Worm (Caenorhabditis elegans) whole organism, young adult: ENCODE measurements around the gene pptr-1.

Experiments
- D2030.7 ChIP-seq: fragments of 200-800 bp; sonication (Bioruptor generic); IDR thresholded peaks from 2 replicates; pipeline ENCODE4 v1.3.6; 2022; ENCODE audit warnings: missing genetic modification reagents, missing genetic modification characterization, missing compliant biosample characterization
- F10E7.11 ChIP-seq: sonication (generic microtip); optimal IDR thresholded peaks from 2 replicates; lab custom pipeline; 2017; ENCODE audit warnings: mild to moderate bottlenecking, missing genetic modification characterization, moderate library complexity, missing compliant biosample characterization
- F23B12.7 ChIP-seq: sonication (generic microtip); optimal IDR thresholded peaks from 2 replicates; lab custom pipeline; 2017; ENCODE audit warnings: missing genetic modification characterization, mild to moderate bottlenecking, missing compliant biosample characterization, antibody characterized with exemption, moderate library complexity; ENCODE audit not compliant: insufficient read depth
- F49E8.2 ChIP-seq: sonication (generic microtip); optimal IDR thresholded peaks from 3 replicates; lab custom pipeline; 2017; ENCODE audit warnings: missing genetic modification characterization, mild to moderate bottlenecking, missing compliant biosample characterization, antibody characterized with exemption, moderate library complexity; ENCODE audit not compliant: insufficient read depth
- F57A8.1 ChIP-seq: fragments of 200-800 bp; sonication (Bioruptor generic); optimal IDR thresholded peaks from 2 replicates; lab custom pipeline; 2018; ENCODE audit warnings: mild to moderate bottlenecking, missing genetic modification characterization, moderate library complexity, missing compliant biosample characterization
- K12H6.12 ChIP-seq: fragments of 200-800 bp; sonication (Bioruptor generic); optimal IDR thresholded peaks from 2 replicates; lab custom pipeline; 2018; ENCODE audit warnings: mild to moderate bottlenecking, missing genetic modification characterization, missing compliant biosample characterization
- Y79H2A.3 ChIP-seq: fragments of 200-800 bp; sonication (Bioruptor generic); conservative IDR thresholded peaks from 2 replicates; pipeline ENCODE4 v1.3.6; 2022; ENCODE audit warnings: missing genetic modification reagents, missing genetic modification characterization, missing compliant biosample characterization
- Y95B8A.8 ChIP-seq: fragments of 200-800 bp; sonication (Bioruptor generic); IDR thresholded peaks from 2 replicates; pipeline ENCODE4 v1.3.6; 2022; ENCODE audit warnings: missing genetic modification reagents, missing genetic modification characterization, missing compliant biosample characterization
- ZK185.1 ChIP-seq: sonication (generic microtip); optimal IDR thresholded peaks from 2 replicates; lab custom pipeline; 2016; ENCODE audit warnings: mild to moderate bottlenecking, missing genetic modification characterization, missing compliant biosample characterization; ENCODE audit not compliant: poor library complexity, severe bottlenecking
- aptf-2 ChIP-seq: fragments of 200-800 bp; sonication (Bioruptor generic); conservative IDR thresholded peaks from 2 replicates; pipeline ENCODE4 v1.3.6; 2022; ENCODE audit warnings: missing genetic modification reagents, missing genetic modification characterization, missing compliant biosample characterization
- athp-1 ChIP-seq: sonication (generic microtip); optimal IDR thresholded peaks from 2 replicates; lab custom pipeline; 2017; ENCODE audit warnings: mild to moderate bottlenecking, missing genetic modification characterization, missing compliant biosample characterization
- attf-3 ChIP-seq: fragments of 200-800 bp; sonication (Bioruptor generic); conservative IDR thresholded peaks from 2 replicates; pipeline ENCODE4 v1.3.6; 2022; ENCODE audit warnings: missing genetic modification reagents, missing genetic modification characterization, missing compliant biosample characterization
- attf-5 ChIP-seq: fragments of 200-800 bp; sonication (Bioruptor generic); optimal IDR thresholded peaks from 2 replicates; lab custom pipeline; 2018; ENCODE audit warnings: mild to moderate bottlenecking, missing genetic modification characterization, missing compliant biosample characterization
- attf-6 ChIP-seq: fragments of 200-800 bp; sonication (Bioruptor generic); IDR thresholded peaks from 2 replicates; pipeline ENCODE4 v1.3.6; 2022; ENCODE audit warnings: missing genetic modification reagents, missing genetic modification characterization, missing compliant biosample characterization
- ceh-40 ChIP-seq: fragments of 200-800 bp; sonication (Bioruptor generic); IDR thresholded peaks from 2 replicates; pipeline ENCODE4 v1.3.6; 2022; ENCODE audit warnings: missing genetic modification characterization, missing compliant biosample characterization
- chd-7 ChIP-seq: sonication (generic microtip); optimal IDR thresholded peaks from 2 replicates; lab custom pipeline; 2016; ENCODE audit warnings: mild to moderate bottlenecking, missing genetic modification characterization, moderate library complexity, missing compliant biosample characterization
- die-1 ChIP-seq: sonication (generic microtip); optimal IDR thresholded peaks from 2 replicates; lab custom pipeline; 2016; ENCODE audit warnings: missing genotype, mild to moderate bottlenecking, missing genetic modification characterization, missing compliant biosample characterization
- dox-1 ChIP-seq: fragments of 200-800 bp; sonication (Bioruptor generic); IDR thresholded peaks from 2 replicates; pipeline ENCODE4 v1.3.6; 2022; ENCODE audit warnings: missing genetic modification reagents, missing genetic modification characterization, missing compliant biosample characterization
- egl-44 ChIP-seq: fragments of 200-800 bp; sonication (Bioruptor generic); IDR thresholded peaks from 2 replicates; pipeline ENCODE4 v1.3.6; 2022; ENCODE audit warnings: missing genetic modification reagents, missing genetic modification characterization, missing compliant biosample characterization
- ekl-4 ChIP-seq: fragments of 200-800 bp; sonication (Bioruptor generic); IDR thresholded peaks from 2 replicates; pipeline ENCODE4 v1.3.6; 2022; ENCODE audit warnings: missing genetic modification reagents, missing genetic modification characterization, missing compliant biosample characterization
- him-1 ChIP-seq: sonication (generic microtip); optimal IDR thresholded peaks from 2 replicates; lab custom pipeline; 2016; ENCODE audit warnings: missing genotype, missing genetic modification reagents, missing genetic modification characterization, missing compliant biosample characterization
- hmg-1.2 ChIP-seq: fragments of 200-800 bp; sonication (Bioruptor generic); IDR thresholded peaks from 2 replicates; pipeline ENCODE4 v1.3.6; 2022; ENCODE audit warnings: missing genetic modification reagents, missing genetic modification characterization, missing compliant biosample characterization
- hmg-20 ChIP-seq: fragments of 200-800 bp; sonication (Bioruptor generic); IDR thresholded peaks from 2 replicates; pipeline ENCODE4 v1.3.6; 2022; ENCODE audit warnings: missing genetic modification reagents, missing genetic modification characterization, missing compliant biosample characterization
- lsy-27 ChIP-seq: sonication (generic microtip); optimal IDR thresholded peaks from 2 replicates; lab custom pipeline; 2017; ENCODE audit warnings: missing genetic modification characterization, mild to moderate bottlenecking, missing compliant biosample characterization, antibody characterized with exemption, missing genotype, borderline replicate concordance; ENCODE audit not compliant: insufficient read depth
- madf-8 ChIP-seq: fragments of 200-800 bp; sonication (Bioruptor generic); conservative IDR thresholded peaks from 2 replicates; pipeline ENCODE4 v1.3.6; 2022; ENCODE audit warnings: missing genetic modification reagents, missing genetic modification characterization, missing compliant biosample characterization
- mcd-1 ChIP-seq: fragments of 200-800 bp; sonication (Bioruptor generic); IDR thresholded peaks from 2 replicates; pipeline ENCODE4 v1.3.6; 2022; ENCODE audit warnings: missing genetic modification reagents, missing genetic modification characterization, missing compliant biosample characterization
- mel-28 ChIP-seq: sonication (generic microtip); optimal IDR thresholded peaks from 2 replicates; lab custom pipeline; 2016; ENCODE audit warnings: borderline replicate concordance, mild to moderate bottlenecking, missing genetic modification characterization, missing compliant biosample characterization
- mes-4 ChIP-seq: sonication (generic microtip); optimal IDR thresholded peaks from 2 replicates; lab custom pipeline; 2016; ENCODE audit warnings: missing genotype, missing genetic modification characterization, missing compliant biosample characterization
- nfya-1 ChIP-seq: sonication (generic microtip); optimal IDR thresholded peaks from 2 replicates; lab custom pipeline; 2017; ENCODE audit warnings: antibody characterized with exemption, missing compliant biosample characterization, missing genetic modification characterization, borderline replicate concordance; ENCODE audit not compliant: insufficient read depth
- nfya-2 ChIP-seq: fragments of 200-800 bp; sonication (Bioruptor generic); IDR thresholded peaks from 2 replicates; pipeline ENCODE4 v1.3.6; 2022; ENCODE audit warnings: missing genetic modification reagents, missing genetic modification characterization, missing compliant biosample characterization
- nfyb-1 ChIP-seq: fragments of 200-800 bp; sonication (Bioruptor generic); IDR thresholded peaks from 2 replicates; pipeline ENCODE4 v1.3.6; 2022; ENCODE audit warnings: missing genetic modification reagents, missing genetic modification characterization, missing compliant biosample characterization
- nhr-179 ChIP-seq: sonication (generic microtip); optimal IDR thresholded peaks from 2 replicates; lab custom pipeline; 2016; ENCODE audit warnings: mild to moderate bottlenecking, missing genetic modification characterization, missing compliant biosample characterization
- nhr-90 ChIP-seq: sonication (generic microtip); optimal IDR thresholded peaks from 2 replicates; lab custom pipeline; 2016; ENCODE audit warnings: missing genotype, mild to moderate bottlenecking, missing genetic modification characterization, missing compliant biosample characterization
- rec-8 ChIP-seq, 2 experiments: sonication (generic microtip); optimal IDR thresholded peaks; 2 replicates each; lab custom pipeline; 2016; ENCODE audit warnings: mild to moderate bottlenecking in 2 of 2, missing genetic modification characterization in 2 of 2, missing genetic modification reagents in 2 of 2, missing genotype in 2 of 2, missing biosample characterization in 1 of 2, missing compliant biosample characterization in 1 of 2, moderate library complexity in 1 of 2
- rpc-1 ChIP-seq, 2 experiments: fragments of 150-350 bp in 1 of 2; sonication (generic microtip) in 1 of 2; optimal IDR thresholded peaks; 2 replicates each; lab custom pipeline; 2014 to 2018; ENCODE audit warnings: missing biosample characterization in 1 of 2, missing genetic modification characterization in 1 of 2, missing genetic modification reagents in 1 of 2, missing genotype in 1 of 2
- snpc-1.1 ChIP-seq: sonication (generic microtip); optimal IDR thresholded peaks from 2 replicates; lab custom pipeline; 2017; ENCODE audit warnings: missing genetic modification characterization, mild to moderate bottlenecking, missing compliant biosample characterization, antibody characterized with exemption, moderate library complexity, missing genotype, missing genetic modification reagents; ENCODE audit not compliant: insufficient read depth
- somi-1 ChIP-seq: fragments of 200-800 bp; sonication (Bioruptor generic); optimal IDR thresholded peaks from 2 replicates; lab custom pipeline; 2018; ENCODE audit warnings: mild to moderate bottlenecking, missing genetic modification characterization, missing compliant biosample characterization
- tbp1 ChIP-seq: fragments of 200-800 bp; sonication (Bioruptor generic); optimal IDR thresholded peaks from 2 replicates; lab custom pipeline; 2018; ENCODE audit warnings: mild to moderate bottlenecking, missing genetic modification characterization, missing compliant biosample characterization
- tlf-1 ChIP-seq: fragments of 200-800 bp; sonication (Bioruptor generic); optimal IDR thresholded peaks from 2 replicates; lab custom pipeline; 2018; ENCODE audit warnings: mild to moderate bottlenecking, missing genetic modification characterization, missing compliant biosample characterization
- zim-3 ChIP-seq: sonication (generic microtip); optimal IDR thresholded peaks from 2 replicates; lab custom pipeline; 2017; ENCODE audit warnings: mild to moderate bottlenecking, missing genetic modification characterization, moderate library complexity, missing compliant biosample characterization
- ztf-6 ChIP-seq: fragments of 200-800 bp; sonication (Bioruptor generic); IDR thresholded peaks from 2 replicates; pipeline ENCODE4 v1.3.6; 2022; ENCODE audit warnings: missing genetic modification reagents, missing genetic modification characterization, missing compliant biosample characterization

The pptr-1 gene

DNA sequence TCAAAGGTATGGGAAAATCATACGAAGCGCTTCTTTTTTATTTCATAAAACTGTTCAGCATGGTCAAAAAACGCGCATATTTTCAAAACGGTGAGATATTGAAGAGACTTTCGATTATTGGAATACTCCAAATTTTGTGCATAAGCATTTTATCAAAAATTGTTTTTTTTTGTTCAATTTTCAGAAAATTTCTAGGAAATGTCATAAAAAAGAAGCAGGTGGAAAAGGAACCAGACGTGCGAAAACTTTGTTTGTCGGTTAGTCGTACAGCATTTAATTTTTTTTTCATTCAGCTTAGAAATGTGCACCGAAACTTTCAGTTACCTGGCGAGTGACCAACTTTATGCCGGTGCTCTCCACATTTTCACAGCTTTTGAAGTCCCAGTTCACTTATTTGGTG lies 23.9 kb upstream of the pptr-1 start, which contains the start of gene srh-167:
Gene srh-167, plus strand, starts transcription at position 301 of the 400 bp plus-strand sequence.
- TF ChIP-seq him-1 (tag; lab: Kevin White, UChicago) (no peak), nfya-1 (tag; lab: Kevin White, UChicago) (no peak), ztf-6 (GFP tag; lab: Robert Waterston, UW) (no peak), madf-8 (GFP tag; lab: Robert Waterston, UW) (no peak), aptf-2 (GFP tag; lab: Robert Waterston, UW) (no peak), attf-6 (GFP tag; lab: Robert Waterston, UW) (no peak), attf-5 (no peak)

- TF ChIP-seq mes-4 (tag; lab: Kevin White, UChicago) (no peak), somi-1 (no peak), nfya-2 (GFP tag; lab: Robert Waterston, UW) (no peak), mel-28 (tag; lab: Kevin White, UChicago) (no peak), hmg-20 (GFP tag; lab: Robert Waterston, UW) (no peak), nfyb-1 (GFP tag; lab: Robert Waterston, UW) (no peak), athp-1 (tag; lab: Kevin White, UChicago) (no peak), dox-1 (GFP tag; lab: Robert Waterston, UW) (no peak), ZK185.1 (tag; lab: Kevin White, UChicago) (no peak), F10E7.11 (tag; lab: Kevin White, UChicago) (no peak), nhr-179 (tag; lab: Kevin White, UChicago) (no peak), F57A8.1 (GFP tag; lab: Kevin White, UChicago) (no peak), K12H6.12 (no peak), zim-3 (tag; lab: Kevin White, UChicago) (no peak), attf-3 (GFP tag; lab: Robert Waterston, UW) (no peak), Y79H2A.3 (GFP tag; lab: Robert Waterston, UW) (no peak), F23B12.7 (tag; lab: Kevin White, UChicago) (no peak), lsy-27 (tag; lab: Kevin White, UChicago) (no peak), die-1 (tag; lab: Kevin White, UChicago) (no peak)
Measured at ce11 chrV:16336326-16336725, 21.0 kb upstream of the pptr-1 start, which contains the start of gene srw-87. Gene srw-87 (plus strand): TSS chrV:16336626.

DNA sequence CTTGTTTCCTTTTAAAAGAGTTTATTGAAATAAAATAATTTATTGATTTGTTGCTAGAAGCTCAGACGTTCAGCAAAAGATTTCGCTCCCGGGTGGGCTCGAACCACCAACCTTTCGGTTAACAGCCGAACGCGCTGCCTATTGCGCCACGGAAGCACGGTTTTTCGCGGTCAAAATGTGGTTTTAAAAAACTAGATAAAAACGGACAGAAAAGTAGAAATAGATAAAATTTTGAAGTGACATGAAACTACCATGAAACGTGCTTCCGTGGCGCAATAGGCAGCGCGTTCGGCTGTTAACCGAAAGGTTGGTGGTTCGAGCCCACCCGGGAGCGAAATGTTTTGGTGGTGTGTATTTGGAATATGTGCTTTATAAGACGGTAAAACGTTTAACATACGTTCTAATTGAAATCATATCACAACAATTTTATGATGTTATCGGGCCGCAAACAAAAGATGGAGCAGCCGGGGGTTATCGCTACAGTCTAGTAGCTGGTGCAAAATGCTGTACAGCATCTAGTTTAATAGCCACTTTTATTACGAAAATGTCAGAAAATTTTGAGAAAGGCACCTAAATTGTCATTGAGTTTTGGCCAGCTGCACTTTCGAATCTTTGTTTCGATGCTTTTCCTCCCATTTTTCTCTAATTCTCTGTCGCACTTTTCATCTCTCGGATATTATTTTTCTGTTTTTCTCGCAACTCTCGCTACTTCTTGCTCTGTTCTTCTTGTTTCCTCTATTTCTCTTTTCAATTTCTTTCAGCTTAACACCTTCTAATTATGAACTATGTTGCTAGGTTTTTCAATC lies 18.8 kb upstream of the pptr-1 start, which contains the start of gene slc-9B.2:
Gene slc-9B.2, plus strand, starts transcription at position 756 of the 806 bp plus-strand sequence.
- TF ChIP-seq nhr-90 (tag; lab: Kevin White, UChicago) = peak; percentile 41
- TF ChIP-seq hmg-1.2 (GFP tag; lab: Robert Waterston, UW) = peak; percentile 48
- TF ChIP-seq nfyb-1 (GFP tag; lab: Robert Waterston, UW) = peak; percentile 82
- peak; percentile 63 for TF ChIP-seq D2030.7 (GFP tag; lab: Robert Waterston, UW)
- peak; percentile 21 for TF ChIP-seq tlf-1 (GFP tag; lab: Kevin White, UChicago)
- peak; percentile 63 for TF ChIP-seq rpc-1 (optimal IDR thresholded peaks at IDR 0.05; lab: Kevin White, UChicago)
- peak; percentile 80 for TF ChIP-seq rpc-1 (tag; optimal IDR thresholded peaks at IDR 0.05; lab: Kevin White, UChicago)
- TF ChIP-seq egl-44 = 0 out of 2 replicates have a peak, but pooled peaks have one; percentile 31
- TF ChIP-seq ceh-40 = peak; percentile 34; the same call in 1 of the 2 replicates
- peak; percentile 76; the same call in 1 of the 2 replicates for TF ChIP-seq attf-6 (GFP tag; lab: Robert Waterston, UW)
- TF ChIP-seq tbp1 (GFP tag; lab: Kevin White, UChicago) = peak; percentile 85
- TF ChIP-seq snpc-1.1 (tag; lab: Kevin White, UChicago) = peak; percentile 18
- peak; percentile 69; the same call in 1 of the 2 replicates for TF ChIP-seq dox-1 (GFP tag; lab: Robert Waterston, UW)
- peak; percentile 46 for TF ChIP-seq die-1 (tag; lab: Kevin White, UChicago)
- peak; percentile 23 for TF ChIP-seq chd-7 (tag; lab: Kevin White, UChicago)
- TF ChIP-seq mcd-1 (GFP tag; lab: Robert Waterston, UW) = peak; percentile 54
- TF ChIP-seq rec-8 (tag; optimal IDR thresholded peaks at IDR 0.05; lab: Kevin White, UChicago) = peak in 1 of 2 experiments; percentile 11
- TF ChIP-seq F49E8.2 (tag; lab: Kevin White, UChicago) = peak; percentile 54
- peak; percentile 40 for TF ChIP-seq F23B12.7 (tag; lab: Kevin White, UChicago)
- TF ChIP-seq Y95B8A.8 (GFP tag; lab: Robert Waterston, UW) = 0 out of 2 replicates have a peak, but pooled peaks have one; percentile 11
- peak; percentile 66 for TF ChIP-seq ekl-4 (GFP tag; lab: Robert Waterston, UW)
